Worm (Caenorhabditis elegans): ENCODE data around the gene jmjd-4.

DNA sequence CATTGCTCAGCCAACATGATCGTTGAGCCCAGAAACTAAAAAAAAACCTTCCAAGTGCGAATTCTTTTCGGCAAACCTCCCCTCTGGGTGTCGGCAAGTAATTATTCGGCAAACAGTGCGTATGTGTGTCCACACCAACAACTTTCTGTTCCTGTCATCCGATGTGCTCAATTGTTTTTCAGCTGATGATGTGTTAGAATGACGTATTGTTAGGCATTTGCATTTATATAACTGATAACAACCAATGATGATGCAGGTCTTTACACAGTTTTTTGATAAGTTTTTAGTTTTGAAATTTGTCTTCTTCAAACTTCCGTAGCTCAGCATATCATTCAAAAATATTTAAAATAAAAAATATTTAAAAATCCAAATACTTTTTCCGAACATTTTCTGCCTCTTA lies 45.1 kb upstream of the jmjd-4 start:
- TF ChIP-seq mab-5 (tag; optimal IDR thresholded peaks at IDR 0.05) (no peak), lin-39 (tag; optimal IDR thresholded peaks at IDR 0.05) (no peak), nhr-6 (tag; optimal IDR thresholded peaks at IDR 0.05) (no peak), blmp-1 (tag; optimal IDR thresholded peaks at IDR 0.05; ENCODE audit: insufficient read depth) (no peak), elt-1 (tag; optimal IDR thresholded peaks at IDR 0.05) (no peak), skn-1 (tag; optimal IDR thresholded peaks at IDR 0.05) (no peak), lsy-2 (tag; optimal IDR thresholded peaks at IDR 0.05) (no peak), R02D3.7 (tag; optimal IDR thresholded peaks at IDR 0.05) (no peak), nhr-12 (tag; optimal IDR thresholded peaks at IDR 0.05) (no peak), ceh-82 (tag; optimal IDR thresholded peaks at IDR 0.05) (no peak), zag-1 (tag; optimal IDR thresholded peaks at IDR 0.05) (no peak), F13H6.1 (tag; optimal IDR thresholded peaks at IDR 0.05) (no peak), snpc-4 (tag; optimal IDR thresholded peaks at IDR 0.05) (no peak), unc-39 (tag; optimal IDR thresholded peaks at IDR 0.05) (no peak)
